Worm (Caenorhabditis elegans) whole organism, late embryonic: ENCODE measurements around the gene ZK1320.3.

Experiments
- C08G9.2 ChIP-seq: sonication (generic microtip); optimal IDR thresholded peaks from 2 replicates; lab custom pipeline; 2016; ENCODE audit warnings: mild to moderate bottlenecking, missing genetic modification characterization, moderate library complexity, missing compliant biosample characterization
- ceh-19 ChIP-seq: fragments of 200-800 bp; sonication (Bioruptor generic); optimal IDR thresholded peaks from 2 replicates; lab custom pipeline; 2018; ENCODE audit warnings: mild to moderate bottlenecking, missing genetic modification characterization, missing compliant biosample characterization
- ceh-9 ChIP-seq: sonication (generic microtip); optimal IDR thresholded peaks from 2 replicates; lab custom pipeline; 2016; ENCODE audit warnings: mild to moderate bottlenecking, missing genetic modification characterization, inconsistent platforms, missing compliant biosample characterization
- elt-2 ChIP-seq: sonication (generic microtip); optimal IDR thresholded peaks from 2 replicates; lab custom pipeline; 2016; ENCODE audit warnings: missing genetic modification reagents, missing genetic modification characterization, missing compliant biosample characterization
- eyg-1 ChIP-seq: sonication (generic microtip); optimal IDR thresholded peaks from 2 replicates; lab custom pipeline; 2016; ENCODE audit warnings: missing genotype, missing genetic modification characterization, missing compliant biosample characterization
- hlh-13 ChIP-seq: fragments of 200-800 bp; sonication (Bioruptor generic); optimal IDR thresholded peaks from 2 replicates; lab custom pipeline; 2018; ENCODE audit warnings: mild to moderate bottlenecking, missing genetic modification characterization, missing compliant biosample characterization
- nhr-11 ChIP-seq: fragments of 150-350 bp; optimal IDR thresholded peaks from 2 replicates; lab custom pipeline; 2014; ENCODE audit warnings: missing biosample characterization, missing genetic modification characterization
- ref-2 ChIP-seq: sonication (generic microtip); optimal IDR thresholded peaks from 2 replicates; lab custom pipeline; 2016; ENCODE audit warnings: missing genetic modification characterization, missing compliant biosample characterization

DNA sequence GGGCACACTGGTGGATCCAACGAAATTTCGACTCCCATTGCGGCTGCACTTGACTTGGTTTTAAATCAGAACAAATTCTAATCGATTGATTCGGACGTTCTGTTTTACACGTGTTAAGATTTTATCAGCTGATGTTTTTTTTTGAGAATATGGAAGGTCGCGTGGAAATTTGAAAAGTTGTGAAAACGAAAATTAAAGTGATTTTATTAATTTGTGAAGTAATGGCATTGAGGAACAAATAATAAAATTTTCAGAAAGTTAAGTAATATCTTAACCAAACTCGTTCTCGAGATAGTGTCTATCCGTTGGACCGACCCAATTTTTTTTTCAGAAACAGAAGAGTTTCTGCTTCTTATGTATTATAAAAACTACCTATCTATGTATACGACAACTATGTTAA, 8.5 kb downstream of the ZK1320.3 start, which contains the start of gene ZK1307.4:
- TF ChIP-seq C08G9.2 (no peak), nhr-11 (tag; lab: Kevin White, UChicago) (no peak), eyg-1 (tag; lab: Kevin White, UChicago) (no peak), ref-2 (no peak), hlh-13 (GFP tag; lab: Kevin White, UChicago) (no peak), ceh-19 (GFP tag; lab: Kevin White, UChicago) (no peak), ceh-9 (tag; lab: Kevin White, UChicago) (no peak), elt-2 (tag; lab: Kevin White, UChicago) (no peak)
